Worm (Caenorhabditis elegans) whole organism, L4 larva: Measurements from ENCODE around the gene clec-212.

ENCODE experiments used
- lin-29 ChIP-seq: fragments of 200-800 bp; sonication (Bioruptor generic); IDR thresholded peaks from 2 replicates; pipeline ENCODE4 v1.3.6; 2022; ENCODE audit warnings: missing genetic modification reagents, missing genetic modification characterization, missing compliant biosample characterization
- lin-38 ChIP-seq: fragments of 200-800 bp; sonication (Bioruptor generic); IDR thresholded peaks from 2 replicates; pipeline ENCODE4 v1.3.6; 2022; ENCODE audit warnings: missing genetic modification reagents, missing genetic modification characterization, missing compliant biosample characterization
- pqm-1 ChIP-seq: sonication (generic microtip); optimal IDR thresholded peaks from 2 replicates; lab custom pipeline; 2017; ENCODE audit warnings: missing biosample characterization, missing genetic modification characterization
- unc-130 ChIP-seq: sonication (generic microtip); optimal IDR thresholded peaks from 2 replicates; lab custom pipeline; 2016; ENCODE audit warnings: missing genetic modification reagents, missing genetic modification characterization, missing compliant biosample characterization

DNA sequence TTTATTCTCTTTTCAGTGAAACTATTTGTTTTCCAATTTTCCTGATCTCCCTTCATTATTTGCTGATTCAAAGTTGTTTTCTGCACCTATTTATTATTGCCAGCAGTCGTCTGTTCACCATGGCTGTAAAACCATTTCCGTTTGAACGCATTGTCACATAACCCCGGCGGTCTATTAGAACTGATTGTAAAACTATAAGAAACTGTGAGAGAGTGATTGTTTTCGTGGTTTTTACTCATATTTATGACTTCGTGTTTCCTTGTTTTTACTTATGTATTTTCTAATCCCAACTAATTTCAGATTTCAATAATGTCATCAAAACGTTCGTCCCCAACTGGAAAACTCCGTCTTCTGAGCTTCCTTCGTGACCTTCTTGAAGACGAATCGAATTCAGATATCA is 7.2 kb downstream of the clec-212 start, which contains the start of gene F19F10.1:
- TF ChIP-seq lin-29 (GFP tag; lab: Robert Waterston, UW) (no peak), unc-130 (no peak), lin-38 (no peak), pqm-1 (tag; lab: Kevin White, UChicago) (no peak)
